Comparison of ENCODE assay signal across 5 worm cellular contexts in genomic region chrIII:5227831-5228467, ce11.
TF ChIP-seq lines count a peak whose summit lies in the region.

Gene C34E10.12 (minus strand): TSS chrIII:5227881.
Gene C34E10.10 (minus strand): TSS chrIII:5227884.
Gene atp-2 (plus strand): TSS chrIII:5228417.

TF ChIP-seq in whole organism, L1 larva, 84 proteins besides CTCF, POLR2A, EP300 and RAD21 (continues in another document):
- TF ChIP-seq fkh-10 (GFP tag; optimal IDR thresholded peaks at IDR 0.05; lab: Kevin White, UChicago) (peak; percentile 60), ztf-11 (tag; optimal IDR thresholded peaks at IDR 0.05; lab: Kevin White, UChicago) (peak in 1 of 2 experiments; percentile 52), efl-1 (optimal IDR thresholded peaks at IDR 0.05; lab: Kevin White, UChicago) (peak; percentile 86 to 88), efl-1 (GFP tag; optimal IDR thresholded peaks at IDR 0.05 in 1 of 2; lab: Kevin White, UChicago) (peak; percentile 79 to 97), fkh-4 (tag; optimal IDR thresholded peaks at IDR 0.05; lab: Kevin White, UChicago; ENCODE audit: borderline replicate concordance) (no peak), swsn-7 (tag; optimal IDR thresholded peaks at IDR 0.05; lab: Kevin White, UChicago) (peak; percentile 88), ama-1 (optimal IDR thresholded peaks at IDR 0.05; lab: Kevin White, UChicago) (no peak), F16B12.6 (tag; optimal IDR thresholded peaks at IDR 0.05; lab: Kevin White, UChicago) (peak; percentile 55), nhr-19 (GFP tag; conservative IDR thresholded peaks at IDR 0.05; lab: Robert Waterston, UW) (peak; percentile 87), egl-13 (tag; optimal IDR thresholded peaks at IDR 0.05; lab: Kevin White, UChicago) (peak; percentile 68), rnt-1 (tag; optimal IDR thresholded peaks at IDR 0.05; lab: Kevin White, UChicago) (peak; percentile 90), ceh-8 (GFP tag; optimal IDR thresholded peaks at IDR 0.05; lab: Kevin White, UChicago) (peak; percentile 59), lin-14 (GFP tag; optimal IDR thresholded peaks at IDR 0.05; lab: Kevin White, UChicago) (peak; percentile 90), mef-2 (tag; optimal IDR thresholded peaks at IDR 0.05; lab: Kevin White, UChicago) (peak; percentile 76), hlh-4 (tag; optimal IDR thresholded peaks at IDR 0.05; lab: Kevin White, UChicago) (no peak), efl-3 (GFP tag; optimal IDR thresholded peaks at IDR 0.05; lab: Kevin White, UChicago) (no peak), hlh-17 (GFP tag; optimal IDR thresholded peaks at IDR 0.05; lab: Kevin White, UChicago; ENCODE audit: borderline replicate concordance) (no peak)

TF ChIP-seq in whole organism, L3 larva, 47 proteins besides CTCF, POLR2A, EP300 and RAD21 (continues in another document):
- TF ChIP-seq nfya-1 (tag; optimal IDR thresholded peaks at IDR 0.05; lab: Kevin White, UChicago; ENCODE audit: insufficient read depth) (peak; percentile 93), zag-1 (tag; optimal IDR thresholded peaks at IDR 0.05; lab: Kevin White, UChicago) (no peak), lin-39 (tag; optimal IDR thresholded peaks at IDR 0.05; lab: Kevin White, UChicago) (peak; percentile 94), pha-4 (tag; optimal IDR thresholded peaks at IDR 0.05; lab: Kevin White, UChicago) (peak; percentile 97), mdl-1 (tag; optimal IDR thresholded peaks at IDR 0.05; lab: Kevin White, UChicago) (no peak), jun-1 (tag; optimal IDR thresholded peaks at IDR 0.05; lab: Kevin White, UChicago) (peak; percentile 2), eor-1 (tag; optimal IDR thresholded peaks at IDR 0.05; lab: Kevin White, UChicago) (no peak), lsy-12 (tag; optimal IDR thresholded peaks at IDR 0.05; lab: Kevin White, UChicago) (peak; percentile 77), pqm-1 (tag; optimal IDR thresholded peaks at IDR 0.05; lab: Kevin White, UChicago) (peak; percentile 42), ceh-16 (tag; optimal IDR thresholded peaks at IDR 0.05; lab: Kevin White, UChicago) (no peak), sea-2 (GFP tag; optimal IDR thresholded peaks at IDR 0.05; lab: Kevin White, UChicago) (no peak), ceh-82 (tag; optimal IDR thresholded peaks at IDR 0.05; lab: Kevin White, UChicago) (peak; percentile 9), nhr-77 (tag; optimal IDR thresholded peaks at IDR 0.05; lab: Kevin White, UChicago) (no peak), egl-27 (tag; optimal IDR thresholded peaks at IDR 0.05; lab: Kevin White, UChicago) (no peak), unc-39 (tag; optimal IDR thresholded peaks at IDR 0.05; lab: Kevin White, UChicago) (no peak), nhr-76 (tag; optimal IDR thresholded peaks at IDR 0.05; lab: Kevin White, UChicago) (no peak), ceh-28 (tag; optimal IDR thresholded peaks at IDR 0.05; lab: Kevin White, UChicago) (no peak), ama-1 (optimal IDR thresholded peaks at IDR 0.05; lab: Kevin White, UChicago) (peak; percentile 42), mml-1 (tag; optimal IDR thresholded peaks at IDR 0.05; lab: Kevin White, UChicago) (no peak), aly-2 (tag; optimal IDR thresholded peaks at IDR 0.05; lab: Kevin White, UChicago) (no peak)

TF ChIP-seq in whole organism, early embryonic, 17 proteins besides CTCF, POLR2A, EP300 and RAD21:
- peak; percentile 75 for TF ChIP-seq F13C5.2 (tag; optimal IDR thresholded peaks at IDR 0.05; lab: Kevin White, UChicago)
- TF ChIP-seq B0310.2 (tag; optimal IDR thresholded peaks at IDR 0.05; lab: Kevin White, UChicago) = no peak
- TF ChIP-seq tra-4 (tag; optimal IDR thresholded peaks at IDR 0.05; lab: Kevin White, UChicago) = no peak
- no peak for TF ChIP-seq tbx-11 (GFP tag; IDR thresholded peaks at IDR 0.05; lab: Robert Waterston, UW)
- peak; percentile 14 for TF ChIP-seq hmg-4 (GFP tag; optimal IDR thresholded peaks at IDR 0.05; lab: Kevin White, UChicago)
- no peak for TF ChIP-seq scrt-1 (GFP tag; IDR thresholded peaks at IDR 0.05; lab: Robert Waterston, UW)
- TF ChIP-seq ceh-13 (GFP tag; optimal IDR thresholded peaks at IDR 0.05; lab: Kevin White, UChicago) = no peak
- no peak for TF ChIP-seq aly-1 (tag; optimal IDR thresholded peaks at IDR 0.05; lab: Kevin White, UChicago)
- no peak for TF ChIP-seq ets-7 (tag; optimal IDR thresholded peaks at IDR 0.05; lab: Kevin White, UChicago)
- no peak for TF ChIP-seq sea-1 (GFP tag; conservative IDR thresholded peaks at IDR 0.05; lab: Robert Waterston, UW)
- no peak for TF ChIP-seq ceh-36 (tag; optimal IDR thresholded peaks at IDR 0.05; lab: Kevin White, UChicago)
- TF ChIP-seq tbx-37 (GFP tag; conservative IDR thresholded peaks at IDR 0.05; lab: Robert Waterston, UW) = no peak
- no peak for TF ChIP-seq ama-1 (optimal IDR thresholded peaks at IDR 0.05; lab: Kevin White, UChicago)
- peak; percentile 51; the same call in 1 of the 2 replicates for TF ChIP-seq pes-1 (GFP tag; IDR thresholded peaks at IDR 0.05; lab: Robert Waterston, UW)
- TF ChIP-seq flt-1 (GFP tag; IDR thresholded peaks at IDR 0.05; lab: Robert Waterston, UW) = no peak

TF ChIP-seq in whole organism, midembryonic, 9 proteins besides CTCF, POLR2A, EP300 and RAD21:
- TF ChIP-seq tab-1 (GFP tag; IDR thresholded peaks at IDR 0.05; lab: Robert Waterston, UW) (no peak), klf-2 (GFP tag; conservative IDR thresholded peaks at IDR 0.05; lab: Robert Waterston, UW) (no peak; the same call in 1 of the 2 replicates), cog-1 (tag; optimal IDR thresholded peaks at IDR 0.05; lab: Kevin White, UChicago) (peak; percentile 25), ztf-29 (GFP tag; IDR thresholded peaks at IDR 0.05; lab: Robert Waterston, UW) (peak; percentile 72), med-1 (GFP tag; optimal IDR thresholded peaks at IDR 0.05; lab: Kevin White, UChicago; ENCODE audit: insufficient read depth) (peak; percentile 7), ztf-23 (GFP tag; IDR thresholded peaks at IDR 0.05; lab: Robert Waterston, UW) (peak; percentile 69; the same call in 1 of the 2 replicates), ref-1 (GFP tag; conservative IDR thresholded peaks at IDR 0.05; lab: Robert Waterston, UW) (no peak)

TF ChIP-seq in whole organism, young adult, 124 proteins besides CTCF, POLR2A, EP300 and RAD21 (continues in another document):
- TF ChIP-seq cebp-2 (GFP tag; IDR thresholded peaks at IDR 0.05; lab: Robert Waterston, UW) (no peak), atf-7 (tag; optimal IDR thresholded peaks at IDR 0.05; lab: Kevin White, UChicago) (no peak), ceh-91 (GFP tag; IDR thresholded peaks at IDR 0.05; lab: Robert Waterston, UW) (no peak), rcor-1 (GFP tag; IDR thresholded peaks at IDR 0.05; lab: Robert Waterston, UW) (peak; percentile 39; the same call in 1 of the 2 replicates), pbrm-1 (GFP tag; IDR thresholded peaks at IDR 0.05; lab: Robert Waterston, UW) (peak; percentile 50; the same call in 1 of the 2 replicates), aptf-2 (GFP tag; conservative IDR thresholded peaks at IDR 0.05; lab: Robert Waterston, UW) (no peak), sdz-38 (tag; optimal IDR thresholded peaks at IDR 0.05; lab: Kevin White, UChicago) (no peak), snpc-3.4 (tag; optimal IDR thresholded peaks at IDR 0.05; lab: Kevin White, UChicago) (peak; percentile 62), mcd-1 (GFP tag; IDR thresholded peaks at IDR 0.05; lab: Robert Waterston, UW) (peak; percentile 73), attf-3 (GFP tag; conservative IDR thresholded peaks at IDR 0.05; lab: Robert Waterston, UW) (peak; percentile 57; the same call in 1 of the 2 replicates), ztf-18 (tag; optimal IDR thresholded peaks at IDR 0.05; lab: Kevin White, UChicago) (peak; percentile 12), attf-6 (GFP tag; IDR thresholded peaks at IDR 0.05; lab: Robert Waterston, UW) (no peak), B0019.2 (GFP tag; conservative IDR thresholded peaks at IDR 0.05; lab: Robert Waterston, UW) (no peak), Y79H2A.3 (GFP tag; conservative IDR thresholded peaks at IDR 0.05; lab: Robert Waterston, UW) (no peak), nhr-80 (tag; optimal IDR thresholded peaks at IDR 0.05; lab: Kevin White, UChicago) (peak; percentile 38), madf-10 (tag; optimal IDR thresholded peaks at IDR 0.05; lab: Kevin White, UChicago) (peak; percentile 54), B0336.3 (GFP tag; IDR thresholded peaks at IDR 0.05; lab: Robert Waterston, UW) (no peak), nfyb-1 (GFP tag; IDR thresholded peaks at IDR 0.05; lab: Robert Waterston, UW) (peak; percentile 73; the same call in 1 of the 2 replicates), ZK185.1 (tag; optimal IDR thresholded peaks at IDR 0.05; lab: Kevin White, UChicago; ENCODE audit: poor library complexity, severe bottlenecking) (peak; percentile 68), F33H1.4 (GFP tag; IDR thresholded peaks at IDR 0.05; lab: Robert Waterston, UW) (peak; percentile 96), ceh-27 (GFP tag; optimal IDR thresholded peaks at IDR 0.05; lab: Kevin White, UChicago) (peak; percentile 58), snpc-4 (GFP tag; optimal IDR thresholded peaks at IDR 0.05; lab: Kevin White, UChicago) (no peak), snpc-4 (tag; optimal IDR thresholded peaks at IDR 0.05; lab: Kevin White, UChicago) (peak; percentile 24 to 75 (median 40)), lir-1 (GFP tag; conservative IDR thresholded peaks at IDR 0.05; lab: Robert Waterston, UW) (no peak), Y67H2A.10 (GFP tag; conservative IDR thresholded peaks at IDR 0.05; lab: Robert Waterston, UW) (0 out of 2 replicates have a peak, but pooled peaks have one; percentile 39), K12H6.12 (tag; optimal IDR thresholded peaks at IDR 0.05; lab: Kevin White, UChicago) (no peak), madf-8 (GFP tag; conservative IDR thresholded peaks at IDR 0.05; lab: Robert Waterston, UW) (no peak), ceh-58 (GFP tag; IDR thresholded peaks at IDR 0.05; lab: Robert Waterston, UW) (no peak), attf-5 (GFP tag; optimal IDR thresholded peaks at IDR 0.05; lab: Kevin White, UChicago) (peak; percentile 82), F49E8.2 (tag; optimal IDR thresholded peaks at IDR 0.05; lab: Kevin White, UChicago; ENCODE audit: insufficient read depth) (peak; percentile 72), tlf-1 (GFP tag; optimal IDR thresholded peaks at IDR 0.05; lab: Kevin White, UChicago) (peak; percentile 13), cebp-1 (GFP tag; IDR thresholded peaks at IDR 0.05; lab: Robert Waterston, UW) (no peak), cebp-1 (tag; optimal IDR thresholded peaks at IDR 0.05; lab: Kevin White, UChicago) (peak; percentile 59), bed-2 (GFP tag; IDR thresholded peaks at IDR 0.05; lab: Robert Waterston, UW) (no peak), unc-62 (GFP tag; optimal IDR thresholded peaks at IDR 0.05; lab: Kevin White, UChicago) (no peak), Y53F4B.3 (GFP tag; IDR thresholded peaks at IDR 0.05; lab: Robert Waterston, UW) (no peak), hrde-1 (tag; optimal IDR thresholded peaks at IDR 0.05; lab: Kevin White, UChicago; ENCODE audit: borderline replicate concordance) (no peak), F37B4.10 (GFP tag; IDR thresholded peaks at IDR 0.05; lab: Robert Waterston, UW) (no peak), egl-44 (GFP tag; IDR thresholded peaks at IDR 0.05; lab: Robert Waterston, UW) (no peak)

Comparison
In these comparisons a context has a peak if more than half of its experiments do, and no peak if none do; other contexts are left out.
1. Of the 8 proteins assayed by ChIP-seq in both whole organism, young adult and whole organism, L1 larva: peak only in whole organism, young adult: none; only in whole organism, L1 larva: efl-1 and nhr-90; in both: dpl-1, snpc-4 and unc-130; in neither: 2; mixed calls (peak in some experiments, not most) for 1.